Worm (Caenorhabditis elegans) whole organism, midembryonic: ENCODE data around the gene ZK938.1.

ENCODE experiments used
- klf-2 ChIP-seq: fragments of 200-800 bp; sonication (Bioruptor generic); conservative IDR thresholded peaks from 2 replicates; pipeline ENCODE4 v1.3.6; 2022; ENCODE audit warnings: missing genetic modification reagents, missing genetic modification characterization, missing compliant biosample characterization
- med-1 ChIP-seq: sonication (generic microtip); optimal IDR thresholded peaks from 2 replicates; lab custom pipeline; 2017; ENCODE audit warnings: missing genetic modification characterization, mild to moderate bottlenecking, missing compliant biosample characterization, antibody characterized with exemption, missing genetic modification reagents; ENCODE audit not compliant: insufficient read depth
- ref-1 ChIP-seq: fragments of 200-800 bp; sonication (Bioruptor generic); conservative IDR thresholded peaks from 2 replicates; pipeline ENCODE4 v1.3.6; 2022; ENCODE audit warnings: missing genetic modification reagents, missing genetic modification characterization, missing compliant biosample characterization
- tab-1 ChIP-seq: fragments of 200-800 bp; sonication (Bioruptor generic); IDR thresholded peaks from 2 replicates; pipeline ENCODE4 v1.3.6; 2022; ENCODE audit warnings: missing genetic modification characterization, missing compliant biosample characterization

- no peak for TF ChIP-seq ref-1
- TF ChIP-seq klf-2 = no peak
- TF ChIP-seq med-1 = no peak
- no peak for TF ChIP-seq tab-1 (GFP tag; lab: Robert Waterston, UW)
Measured at ce11 chrII:9862147-9862546, 32.9 kb downstream of the ZK938.1 start, which contains the start of gene C08H9.18.
